Fruit fly (Drosophila melanogaster) whole organism, embryonic: ENCODE data around the gene r2d2.

Experiments used
- Ada2b ChIP-seq: fragments of 200-800 bp; sonication (Bioruptor generic); IDR thresholded peaks from 2 replicates; pipeline ENCODE4 v1.3.6; 2022; ENCODE audit warnings: missing biosample characterization, missing genetic modification characterization
- Antp ChIP-seq: fragments of 200-800 bp; sonication (Bioruptor generic); optimal IDR thresholded peaks from 3 replicates; lab custom pipeline; 2016; ENCODE audit warnings: missing biosample characterization, missing genetic modification characterization
- Atf-2 ChIP-seq: fragments of 200-800 bp; sonication (Bioruptor generic); optimal IDR thresholded peaks from 2 replicates; lab custom pipeline; 2016; ENCODE audit warnings: missing biosample characterization, missing genetic modification characterization
- CG10147 ChIP-seq: fragments of 200-800 bp; sonication (Bioruptor generic); optimal IDR thresholded peaks from 2 replicates; lab custom pipeline; 2019; ENCODE audit warnings: missing biosample characterization, mild to moderate bottlenecking, missing genetic modification characterization, moderate library complexity
- CG11696 ChIP-seq: fragments of 200-800 bp; sonication (Bioruptor generic); IDR thresholded peaks from 2 replicates; pipeline ENCODE4 v1.3.6; 2022; ENCODE audit warnings: missing biosample characterization, missing genetic modification characterization
- CG11723 ChIP-seq: fragments of 200-800 bp; sonication (Bioruptor generic); optimal IDR thresholded peaks from 2 replicates; lab custom pipeline; 2017; ENCODE audit warnings: missing biosample characterization, mild to moderate bottlenecking, missing genetic modification characterization
- CG13296 ChIP-seq: fragments of 200-800 bp; sonication (Bioruptor generic); optimal IDR thresholded peaks from 3 replicates; lab custom pipeline; 2018; ENCODE audit warnings: missing biosample characterization, mild to moderate bottlenecking, missing genetic modification characterization
- CG15073 ChIP-seq: fragments of 200-800 bp; sonication (Bioruptor generic); optimal IDR thresholded peaks from 2 replicates; lab custom pipeline; 2016; ENCODE audit warnings: missing biosample characterization, missing genetic modification characterization
- CG17802 ChIP-seq: fragments of 200-800 bp; sonication (Bioruptor generic); optimal IDR thresholded peaks from 2 replicates; lab custom pipeline; 2018; ENCODE audit warnings: missing biosample characterization, mild to moderate bottlenecking, missing genetic modification characterization, moderate library complexity
- CG18619 ChIP-seq: fragments of 200-800 bp; sonication (Bioruptor generic); optimal IDR thresholded peaks from 3 replicates; lab custom pipeline; 2017; ENCODE audit warnings: missing biosample characterization, mild to moderate bottlenecking, missing genetic modification characterization
- CG2202 ChIP-seq: fragments of 200-800 bp; sonication (Bioruptor generic); optimal IDR thresholded peaks from 2 replicates; lab custom pipeline; 2018; ENCODE audit warnings: missing biosample characterization, mild to moderate bottlenecking, missing genetic modification characterization
- CG30020 ChIP-seq: fragments of 200-800 bp; optimal IDR thresholded peaks from 2 replicates; lab custom pipeline; 2019; ENCODE audit warnings: missing biosample characterization, mild to moderate bottlenecking, missing genetic modification characterization, moderate library complexity
- CG31388 ChIP-seq: fragments of 200-800 bp; sonication (Bioruptor generic); optimal IDR thresholded peaks from 2 replicates; lab custom pipeline; 2016; ENCODE audit warnings: missing biosample characterization, missing genetic modification characterization
- CG3847 ChIP-seq: fragments of 200-800 bp; sonication (Bioruptor generic); IDR thresholded peaks from 2 replicates; pipeline ENCODE4 v1.3.6; 2022; ENCODE audit warnings: missing biosample characterization, missing genetic modification characterization
- CG4707 ChIP-seq: fragments of 200-800 bp; sonication (Bioruptor generic); optimal IDR thresholded peaks from 2 replicates; lab custom pipeline; 2018; ENCODE audit warnings: missing biosample characterization, mild to moderate bottlenecking, missing genetic modification characterization, moderate library complexity
- CG7839 ChIP-seq: fragments of 200-800 bp; sonication (Bioruptor generic); optimal IDR thresholded peaks from 3 replicates; lab custom pipeline; 2018; ENCODE audit warnings: missing biosample characterization, mild to moderate bottlenecking, missing genetic modification characterization, moderate library complexity
- CG8388 ChIP-seq: fragments of 200-800 bp; sonication (Bioruptor generic); optimal IDR thresholded peaks from 2 replicates; lab custom pipeline; 2019; ENCODE audit warnings: missing biosample characterization, mild to moderate bottlenecking, missing genetic modification characterization, moderate library complexity
- CG9609 ChIP-seq: fragments of 200-800 bp; sonication (Bioruptor generic); optimal IDR thresholded peaks from 3 replicates; lab custom pipeline; 2016; ENCODE audit warnings: missing biosample characterization, missing genetic modification characterization
- CG9876 ChIP-seq: fragments of 200-800 bp; sonication (Bioruptor generic); optimal IDR thresholded peaks from 2 replicates; lab custom pipeline; 2016; ENCODE audit warnings: missing biosample characterization, missing genetic modification characterization
- D19B ChIP-seq: fragments of 200-800 bp; sonication (Bioruptor generic); optimal IDR thresholded peaks from 2 replicates; lab custom pipeline; 2017; ENCODE audit warnings: missing biosample characterization, mild to moderate bottlenecking, missing genetic modification characterization
- Dp ChIP-seq: fragments of 200-800 bp; sonication (Bioruptor generic); optimal IDR thresholded peaks from 2 replicates; lab custom pipeline; 2018; ENCODE audit warnings: missing biosample characterization, mild to moderate bottlenecking, missing genetic modification characterization, moderate library complexity
- Drgx ChIP-seq: fragments of 200-800 bp; sonication (Bioruptor generic); IDR thresholded peaks from 2 replicates; pipeline ENCODE4 v1.3.6; 2022; ENCODE audit warnings: missing biosample characterization, missing genetic modification characterization
- Eip74EF ChIP-seq, 2 experiments: fragments of 200-800 bp in 1 of 2; fragments of >200 bp in 1 of 2; sonication (Bioruptor generic) in 1 of 2; optimal IDR thresholded peaks; 2 replicates each; lab custom pipeline; 2017 to 2019; ENCODE audit warnings: missing biosample characterization in 2 of 2, missing genetic modification characterization in 2 of 2, mild to moderate bottlenecking in 1 of 2, moderate library complexity in 1 of 2
- GATAe ChIP-seq: fragments of 200-800 bp; sonication (Bioruptor generic); conservative IDR thresholded peaks from 2 replicates; pipeline ENCODE4 v1.3.6; 2022; ENCODE audit warnings: missing biosample characterization, missing genetic modification characterization
- HHEX ChIP-seq: fragments of 200-800 bp; sonication (Bioruptor generic); optimal IDR thresholded peaks from 3 replicates; lab custom pipeline; 2017; ENCODE audit warnings: missing biosample characterization, mild to moderate bottlenecking, missing genetic modification characterization, missing genetic modification reagents
- HLH54F ChIP-seq: fragments of 200-800 bp; sonication (Bioruptor generic); optimal IDR thresholded peaks from 3 replicates; lab custom pipeline; 2016; ENCODE audit warnings: missing biosample characterization, missing genetic modification characterization
- Jarid2 ChIP-seq: fragments of 200-800 bp; sonication (Bioruptor generic); optimal IDR thresholded peaks from 3 replicates; lab custom pipeline; 2017; ENCODE audit warnings: mild to moderate bottlenecking, missing biosample characterization, missing genetic modification reagents, missing genetic modification characterization
- Neu2 ChIP-seq: fragments of 200-800 bp; sonication (Bioruptor generic); optimal IDR thresholded peaks from 3 replicates; lab custom pipeline; 2016; ENCODE audit warnings: missing biosample characterization, missing genetic modification characterization, borderline replicate concordance
- PHDP ChIP-seq: fragments of 200-800 bp; sonication (Bioruptor generic); optimal IDR thresholded peaks from 3 replicates; lab custom pipeline; 2018; ENCODE audit warnings: missing biosample characterization, mild to moderate bottlenecking, missing genetic modification characterization, moderate library complexity
- Ptx1 ChIP-seq: fragments of 200-800 bp; sonication (Bioruptor generic); IDR thresholded peaks from 2 replicates; pipeline ENCODE4 v1.3.6; 2022; ENCODE audit warnings: missing biosample characterization, missing genetic modification characterization
- ac ChIP-seq: fragments of 200-800 bp; sonication (Bioruptor generic); optimal IDR thresholded peaks from 3 replicates; lab custom pipeline; 2017; ENCODE audit warnings: missing biosample characterization, mild to moderate bottlenecking, missing genetic modification characterization
- ase ChIP-seq: fragments of 200-800 bp; sonication (Bioruptor generic); IDR thresholded peaks from 3 replicates; pipeline ENCODE4 v1.3.6; 2022; ENCODE audit warnings: missing biosample characterization, missing genetic modification characterization
- ato ChIP-seq: fragments of 200-800 bp; sonication (Bioruptor generic); IDR thresholded peaks from 2 replicates; pipeline ENCODE4 v1.3.6; 2022; ENCODE audit warnings: missing biosample characterization, missing genetic modification characterization; ENCODE audit not compliant: partially characterized antibody
- crc ChIP-seq: fragments of 200-800 bp; sonication (Bioruptor generic); optimal IDR thresholded peaks from 2 replicates; lab custom pipeline; 2016; ENCODE audit warnings: missing biosample characterization, missing genetic modification characterization
- croc ChIP-seq: fragments of 200-800 bp; sonication (Bioruptor generic); conservative IDR thresholded peaks from 3 replicates; pipeline ENCODE4 v1.3.6; 2022; ENCODE audit warnings: missing biosample characterization, missing genetic modification characterization
- crol ChIP-seq: fragments of 200-800 bp; sonication (Bioruptor generic); IDR thresholded peaks from 2 replicates; pipeline ENCODE4 v1.3.6; 2022; ENCODE audit warnings: missing biosample characterization, missing genetic modification characterization
- dm ChIP-seq: fragments of 200-800 bp; sonication (Bioruptor generic); optimal IDR thresholded peaks from 3 replicates; lab custom pipeline; 2016; ENCODE audit warnings: missing biosample characterization, missing genetic modification characterization
- gce ChIP-seq: fragments of 200-800 bp; sonication (Bioruptor generic); IDR thresholded peaks from 3 replicates; pipeline ENCODE4 v1.3.6; 2022; ENCODE audit warnings: missing biosample characterization, missing genetic modification characterization
- hb ChIP-seq: fragments of 200-800 bp; sonication (Bioruptor generic); IDR thresholded peaks from 3 replicates; pipeline ENCODE4 v1.3.6; 2022; ENCODE audit warnings: missing biosample characterization, missing genetic modification characterization; ENCODE audit not compliant: partially characterized antibody
- lmd ChIP-seq: fragments of 200-800 bp; sonication (Bioruptor generic); IDR thresholded peaks from 2 replicates; pipeline ENCODE4 v1.3.6; 2022; ENCODE audit warnings: missing biosample characterization, missing genetic modification characterization
- p53 ChIP-seq: fragments of 200-800 bp; sonication (Bioruptor generic); optimal IDR thresholded peaks from 2 replicates; lab custom pipeline; 2016; ENCODE audit warnings: missing biosample characterization, missing genetic modification characterization
- pnt ChIP-seq: fragments of 200-800 bp; sonication (Bioruptor generic); optimal IDR thresholded peaks from 3 replicates; lab custom pipeline; 2016; ENCODE audit warnings: missing biosample characterization, missing genetic modification characterization
- ranshi ChIP-seq: fragments of 200-800 bp; sonication (Bioruptor generic); IDR thresholded peaks from 2 replicates; pipeline ENCODE4 v1.3.6; 2022; ENCODE audit warnings: missing biosample characterization, missing genetic modification characterization
- sqz ChIP-seq: fragments of 200-800 bp; sonication (Bioruptor generic); optimal IDR thresholded peaks from 3 replicates; lab custom pipeline; 2018; ENCODE audit warnings: missing biosample characterization, mild to moderate bottlenecking, missing genetic modification characterization
- ssp ChIP-seq: fragments of 200-800 bp; sonication (Bioruptor generic); IDR thresholded peaks from 2 replicates; pipeline ENCODE4 v1.3.6; 2022; ENCODE audit warnings: missing biosample characterization, missing genetic modification characterization
- stc ChIP-seq: fragments of 200-800 bp; sonication (Bioruptor generic); IDR thresholded peaks from 2 replicates; pipeline ENCODE4 v1.3.6; 2022; ENCODE audit warnings: missing biosample characterization, missing genetic modification characterization
- tgo ChIP-seq: fragments of 200-800 bp; sonication (Bioruptor generic); IDR thresholded peaks from 3 replicates; pipeline ENCODE4 v1.3.6; 2022; ENCODE audit warnings: missing biosample characterization, missing genetic modification characterization
- tna ChIP-seq: fragments of 200-800 bp; sonication (Bioruptor generic); IDR thresholded peaks from 2 replicates; pipeline ENCODE4 v1.3.6; 2022; ENCODE audit warnings: missing biosample characterization, missing genetic modification characterization; ENCODE audit not compliant: partially characterized antibody
- zfh1 ChIP-seq: fragments of 200-800 bp; sonication (Bioruptor generic); IDR thresholded peaks from 3 replicates; pipeline ENCODE4 v1.3.6; 2022; ENCODE audit warnings: missing biosample characterization, missing genetic modification characterization

The r2d2 gene

dm6 chr2L:7799804-7800433, at the start of gene r2d2, which contains the start of gene Herp (continued):
- TF ChIP-seq sqz (peak; percentile 75), pnt (peak; percentile 92), CG10147 (GFP tag; lab: Kevin White, UChicago) (peak; percentile 86), CG13296 (GFP tag; lab: Kevin White, UChicago) (peak; percentile 92), Ada2b (GFP tag; lab: Robert Waterston, UW) (peak; percentile 86), Neu2 (peak; percentile 72), CG31388 (GFP tag; lab: Kevin White, UChicago) (peak; percentile 75), hb (GFP tag; lab: Robert Waterston, UW) (0 out of 3 replicates have a peak, but pooled peaks have one; percentile 26), crol (GFP tag; lab: Robert Waterston, UW) (peak; percentile 53; the same call in 1 of the 2 replicates), stc (GFP tag; lab: Robert Waterston, UW) (peak; percentile 72; the same call in 1 of the 2 replicates), CG2202 (tag; lab: Kevin White, UChicago) (peak; percentile 76), CG4707 (GFP tag; lab: Kevin White, UChicago) (peak; percentile 50), CG8388 (GFP tag; lab: Kevin White, UChicago) (peak; percentile 73), Eip74EF (GFP tag; optimal IDR thresholded peaks at IDR 0.05; lab: Kevin White, UChicago) (peak in 1 of 2 experiments; percentile 69), CG9609 (GFP tag; lab: Kevin White, UChicago) (peak; percentile 94), CG11696 (GFP tag; lab: Robert Waterston, UW) (no peak), CG15073 (GFP tag; lab: Kevin White, UChicago) (peak; percentile 55), CG7839 (tag; lab: Kevin White, UChicago) (peak; percentile 91), ato (GFP tag; lab: Robert Waterston, UW) (peak; percentile 13; the same call in 1 of the 2 replicates), ase (peak; percentile 73; the same call in 2 of the 3 replicates), tgo (peak; percentile 91), CG3847 (GFP tag; lab: Robert Waterston, UW) (peak; percentile 92), p53 (GFP tag; lab: Kevin White, UChicago) (peak; percentile 92), Dp (GFP tag; lab: Kevin White, UChicago) (peak; percentile 12), ssp (GFP tag; lab: Robert Waterston, UW) (peak; percentile 75), lmd (peak; percentile 90), HLH54F (GFP tag; lab: Kevin White, UChicago) (peak; percentile 95), PHDP (tag; lab: Kevin White, UChicago) (peak; percentile 88), CG11723 (peak; percentile 85), CG17802 (tag; lab: Kevin White, UChicago) (peak; percentile 65), CG18619 (GFP tag; lab: Kevin White, UChicago) (peak; percentile 91), tna (GFP tag; lab: Robert Waterston, UW) (no peak; the same call in 1 of the 2 replicates), dm (GFP tag; lab: Kevin White, UChicago) (peak; percentile 93), croc (peak; percentile 70), ranshi (GFP tag; lab: Robert Waterston, UW) (peak; percentile 83; the same call in 1 of the 2 replicates), GATAe (peak; percentile 31; the same call in 1 of the 2 replicates), Antp (GFP tag; lab: Kevin White, UChicago) (peak; percentile 96), Jarid2 (peak; percentile 71), Ptx1 (GFP tag; lab: Robert Waterston, UW) (peak; percentile 91), CG30020 (tag; lab: Kevin White, UChicago) (peak; percentile 92), gce (peak; percentile 47; the same call in 1 of the 3 replicates), Atf-2 (GFP tag; lab: Kevin White, UChicago) (peak; percentile 92), ac (GFP tag; lab: Kevin White, UChicago) (peak; percentile 72), Drgx (GFP tag; lab: Robert Waterston, UW) (peak; percentile 84), CG9876 (GFP tag; lab: Kevin White, UChicago) (peak; percentile 90), zfh1 (GFP tag; lab: Robert Waterston, UW) (peak; percentile 86), crc (peak; percentile 89), D19B (peak; percentile 84), HHEX (GFP tag; lab: Kevin White, UChicago) (peak; percentile 88)
